Worm (Caenorhabditis elegans) whole organism, mixed stage, embryonic: ENCODE data around the gene F49C5.10.

Experiments used
- bed-3 ChIP-seq: fragments of 200-800 bp; sonication (Bioruptor generic); optimal IDR thresholded peaks from 3 replicates; lab custom pipeline; 2018; ENCODE audit warnings: mild to moderate bottlenecking, missing genetic modification characterization, moderate library complexity, missing compliant biosample characterization
- drap-1 ChIP-seq: fragments of 200-800 bp; sonication (Bioruptor generic); optimal IDR thresholded peaks from 3 replicates; lab custom pipeline; 2018; ENCODE audit warnings: mild to moderate bottlenecking, missing genetic modification characterization, missing compliant biosample characterization
- elt-3 ChIP-seq: fragments of 150-350 bp; optimal IDR thresholded peaks from 2 replicates; lab custom pipeline; 2014; ENCODE audit warnings: missing biosample characterization, missing genetic modification characterization
- nhr-28 ChIP-seq: fragments of 150-350 bp; optimal IDR thresholded peaks from 2 replicates; lab custom pipeline; 2014; ENCODE audit warnings: missing biosample characterization, missing genetic modification characterization
- nhr-76 ChIP-seq: sonication (generic microtip); optimal IDR thresholded peaks from 2 replicates; lab custom pipeline; 2017; ENCODE audit warnings: missing biosample characterization, missing genetic modification characterization
- pha-4 ChIP-seq: fragments of 150-350 bp; optimal IDR thresholded peaks from 2 replicates; lab custom pipeline; 2018; ENCODE audit warnings: missing biosample characterization, missing genetic modification reagents, missing genetic modification characterization
- ztf-11 ChIP-seq: fragments of 150-350 bp; optimal IDR thresholded peaks from 2 replicates; lab custom pipeline; 2014; ENCODE audit warnings: missing biosample characterization, missing genetic modification characterization

DNA sequence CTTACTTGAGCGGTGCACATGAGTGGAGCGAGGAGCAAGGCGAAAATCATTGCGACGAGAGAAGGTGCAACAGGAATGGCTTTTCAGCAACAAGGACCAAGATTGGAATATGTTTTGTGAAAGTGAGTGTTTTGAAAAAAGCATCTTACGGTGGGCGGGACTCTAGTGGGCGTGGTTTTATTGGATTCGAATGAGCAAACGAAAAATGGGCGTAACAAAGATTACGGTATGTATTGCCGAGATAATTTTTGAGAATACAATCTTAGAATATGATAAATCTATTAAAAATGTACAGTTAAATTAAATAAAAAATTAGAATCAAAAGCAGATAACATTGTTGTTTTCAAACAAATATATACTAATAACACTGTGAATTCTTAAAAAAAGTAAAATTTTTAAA lies 13.7 kb downstream of the F49C5.10 start, which contains the start of gene F49C5.12:
- TF ChIP-seq nhr-28 (tag; lab: Kevin White, UChicago) (no peak), nhr-76 (tag; lab: Kevin White, UChicago) (no peak), ztf-11 (tag; lab: Kevin White, UChicago) (no peak), pha-4 (tag; lab: Kevin White, UChicago) (no peak), elt-3 (no peak), drap-1 (GFP tag; lab: Kevin White, UChicago) (no peak), bed-3 (GFP tag; lab: Kevin White, UChicago) (no peak)
